Fruit fly (Drosophila melanogaster) whole organism, prepupa: ENCODE measurements around the gene CG3984.

Experiments used
- CG10631 ChIP-seq: fragments of 200-800 bp; sonication (Bioruptor generic); optimal IDR thresholded peaks from 2 replicates; lab custom pipeline; 2016; ENCODE audit warnings: missing biosample characterization, missing genetic modification characterization
- CG11294 ChIP-seq: fragments of 200-800 bp; sonication (Bioruptor generic); IDR thresholded peaks from 2 replicates; pipeline ENCODE4 v1.3.6; 2022; ENCODE audit warnings: missing biosample characterization, missing genetic modification characterization
- CG11762 ChIP-seq: fragments of 200-800 bp; sonication (Bioruptor generic); optimal IDR thresholded peaks from 3 replicates; lab custom pipeline; 2016; ENCODE audit warnings: missing biosample characterization, missing genetic modification characterization; ENCODE audit not compliant: insufficient read depth
- CG32006 ChIP-seq: fragments of 200-800 bp; sonication (Bioruptor generic); optimal IDR thresholded peaks from 3 replicates; lab custom pipeline; 2017; ENCODE audit warnings: missing biosample characterization, mild to moderate bottlenecking, missing genetic modification characterization
- CG6792 ChIP-seq: fragments of 200-800 bp; sonication (Bioruptor generic); optimal IDR thresholded peaks from 3 replicates; lab custom pipeline; 2016; ENCODE audit warnings: missing biosample characterization, missing genetic modification characterization
- CG7368 ChIP-seq: fragments of 200-800 bp; sonication (Bioruptor generic); optimal IDR thresholded peaks from 3 replicates; lab custom pipeline; 2016; ENCODE audit warnings: missing biosample characterization, missing genetic modification characterization
- CG8319 ChIP-seq: fragments of 200-800 bp; sonication (Bioruptor generic); optimal IDR thresholded peaks from 3 replicates; lab custom pipeline; 2016; ENCODE audit warnings: missing biosample characterization, missing genetic modification characterization
- CG8632 ChIP-seq: fragments of 200-800 bp; sonication (Bioruptor generic); optimal IDR thresholded peaks from 3 replicates; lab custom pipeline; 2016; ENCODE audit warnings: missing biosample characterization, missing genetic modification characterization
- Ets21C ChIP-seq: fragments of 200-800 bp; sonication (Bioruptor generic); optimal IDR thresholded peaks from 3 replicates; lab custom pipeline; 2016; ENCODE audit warnings: missing biosample characterization, missing genetic modification characterization
- Lpt ChIP-seq: fragments of 200-800 bp; sonication (Bioruptor generic); optimal IDR thresholded peaks from 3 replicates; lab custom pipeline; 2016; ENCODE audit warnings: missing biosample characterization, missing genetic modification characterization
- Sox102F ChIP-seq: fragments of 200-800 bp; sonication (Bioruptor generic); optimal IDR thresholded peaks from 2 replicates; lab custom pipeline; 2016; ENCODE audit warnings: missing biosample characterization, mild to moderate bottlenecking, missing genetic modification characterization
- dac ChIP-seq: fragments of 200-800 bp; sonication (Bioruptor generic); optimal IDR thresholded peaks from 2 replicates; lab custom pipeline; 2017; ENCODE audit warnings: missing biosample characterization, mild to moderate bottlenecking, missing genetic modification characterization
- spab ChIP-seq: fragments of 200-800 bp; sonication (Bioruptor generic); optimal IDR thresholded peaks from 2 replicates; lab custom pipeline; 2017; ENCODE audit warnings: missing biosample characterization, mild to moderate bottlenecking, missing genetic modification characterization, missing genetic modification reagents

- TF ChIP-seq Ets21C (GFP tag; lab: Kevin White, UChicago) (no peak), CG6792 (GFP tag; lab: Kevin White, UChicago) (no peak), CG7368 (GFP tag; lab: Kevin White, UChicago) (no peak), CG32006 (GFP tag; lab: Kevin White, UChicago) (no peak), CG11762 (no peak), CG8319 (GFP tag; lab: Kevin White, UChicago) (no peak), Lpt (GFP tag; lab: Kevin White, UChicago) (no peak), CG11294 (GFP tag; lab: Robert Waterston, UW) (no peak), Sox102F (GFP tag; lab: Kevin White, UChicago) (no peak), CG8632 (GFP tag; lab: Kevin White, UChicago) (no peak), dac (GFP tag; lab: Kevin White, UChicago) (no peak), CG10631 (GFP tag; lab: Kevin White, UChicago) (no peak), spab (GFP tag; lab: Kevin White, UChicago) (no peak)
These were observed 9.6 kb downstream of the CG3984 start for dm6 chr3R:15146408-15147037.
